Worm (Caenorhabditis elegans) whole organism, L4 larva: ENCODE measurements around the gene ech-3.

Source experiments
- F26F4.8 ChIP-seq: fragments of 200-800 bp; sonication (Bioruptor generic); conservative IDR thresholded peaks from 2 replicates; pipeline ENCODE4 v1.3.6; 2022; ENCODE audit warnings: missing genetic modification characterization, missing compliant biosample characterization
- F44E2.7 ChIP-seq: fragments of 200-800 bp; sonication (Bioruptor generic); IDR thresholded peaks from 2 replicates; pipeline ENCODE4 v2.1.2; 2022; ENCODE audit warnings: missing genetic modification characterization, missing compliant biosample characterization
- R02D3.7 ChIP-seq: fragments of 150-350 bp; sonication (generic microtip); optimal IDR thresholded peaks from 3 replicates; lab custom pipeline; 2014; ENCODE audit warnings: missing biosample characterization, missing genetic modification characterization
- Y75B8A.6 ChIP-seq: fragments of 200-800 bp; sonication (Bioruptor generic); IDR thresholded peaks from 2 replicates; pipeline ENCODE4 v1.3.6; 2022; ENCODE audit warnings: missing genetic modification reagents, missing genetic modification characterization, missing compliant biosample characterization
- ZK337.2 ChIP-seq: fragments of 200-800 bp; sonication (Bioruptor generic); IDR thresholded peaks from 2 replicates; pipeline ENCODE4 v1.3.6; 2022; ENCODE audit warnings: missing genetic modification reagents, missing genetic modification characterization, missing compliant biosample characterization
- aha-1 ChIP-seq: fragments of 150-350 bp; peaks from one replicate; lab custom pipeline; 2014; ENCODE audit warnings: missing biosample characterization, missing genetic modification characterization
- ama-1 ChIP-seq: fragments of 150-350 bp; optimal IDR thresholded peaks from 2 replicates; lab custom pipeline; 2014; ENCODE audit warnings: inconsistent platforms, mixed read lengths
- ceh-28 ChIP-seq: fragments of 150-350 bp; optimal IDR thresholded peaks from 2 replicates; lab custom pipeline; 2014; ENCODE audit warnings: missing biosample characterization, missing genetic modification reagents, missing genetic modification characterization
- ceh-82 ChIP-seq: sonication (generic microtip); optimal IDR thresholded peaks from 2 replicates; lab custom pipeline; 2017; ENCODE audit warnings: missing biosample characterization, missing genetic modification characterization
- ctbp-1 ChIP-seq: fragments of 200-800 bp; sonication (Bioruptor generic); IDR thresholded peaks from 2 replicates; pipeline ENCODE4 v1.3.6; 2022; ENCODE audit warnings: missing genetic modification reagents, missing genetic modification characterization, missing compliant biosample characterization
- daf-16 ChIP-seq, 3 experiments: sonication (generic microtip); optimal IDR thresholded peaks; 2 replicates each; lab custom pipeline; 2016 to 2017; ENCODE audit warnings: missing genetic modification characterization in 3 of 3, missing genetic modification reagents in 3 of 3, mild to moderate bottlenecking in 2 of 3, missing compliant biosample characterization in 2 of 3, missing biosample characterization in 1 of 3, moderate library complexity in 1 of 3
- daf-19 ChIP-seq: fragments of 200-800 bp; sonication (Bioruptor generic); conservative IDR thresholded peaks from 2 replicates; pipeline ENCODE4 v1.3.6; 2022; ENCODE audit warnings: missing genetic modification characterization, missing compliant biosample characterization
- dmd-9 ChIP-seq: fragments of 200-800 bp; sonication (Bioruptor generic); IDR thresholded peaks from 2 replicates; pipeline ENCODE4 v1.3.6; 2022; ENCODE audit warnings: missing genetic modification reagents, missing genetic modification characterization, missing compliant biosample characterization
- duxl-1 ChIP-seq: sonication (generic microtip); optimal IDR thresholded peaks from 2 replicates; lab custom pipeline; 2016; ENCODE audit warnings: mild to moderate bottlenecking, missing genetic modification characterization, moderate library complexity, missing compliant biosample characterization; ENCODE audit not compliant: poor library complexity
- dve-1 ChIP-seq: sonication (generic microtip); optimal IDR thresholded peaks from 2 replicates; lab custom pipeline; 2017; ENCODE audit warnings: antibody characterized with exemption, mild to moderate bottlenecking, missing genetic modification characterization, missing compliant biosample characterization; ENCODE audit not compliant: insufficient read depth
- fos-1 ChIP-seq: fragments of 150-350 bp; optimal IDR thresholded peaks from 2 replicates; lab custom pipeline; 2014; ENCODE audit warnings: missing biosample characterization, missing genetic modification characterization
- hif-1 ChIP-seq, 2 experiments: sonication (generic microtip); optimal IDR thresholded peaks; 2 replicates each; lab custom pipeline; 2016 to 2017; ENCODE audit warnings: missing compliant biosample characterization in 2 of 2, missing genetic modification characterization in 2 of 2, missing genetic modification reagents in 2 of 2, missing genotype in 2 of 2, mild to moderate bottlenecking in 1 of 2
- jun-1 ChIP-seq: fragments of 150-350 bp; optimal IDR thresholded peaks from 2 replicates; lab custom pipeline; 2014; ENCODE audit warnings: missing biosample characterization, missing genetic modification reagents, missing genetic modification characterization
- lin-13 ChIP-seq: fragments of 150-350 bp; optimal IDR thresholded peaks from 2 replicates; lab custom pipeline; 2014; ENCODE audit warnings: missing biosample characterization, missing genetic modification reagents, missing genetic modification characterization
- lin-15B ChIP-seq: fragments of 150-350 bp; sonication (generic microtip); optimal IDR thresholded peaks from 3 replicates; lab custom pipeline; 2014; ENCODE audit warnings: missing biosample characterization, missing genetic modification characterization
- mxl-2 ChIP-seq: fragments of 200-800 bp; sonication (Bioruptor generic); conservative IDR thresholded peaks from 2 replicates; pipeline ENCODE4 v1.3.6; 2022; ENCODE audit warnings: missing genetic modification reagents, missing genetic modification characterization, missing compliant biosample characterization
- nhr-10 ChIP-seq: fragments of 150-350 bp; optimal IDR thresholded peaks from 2 replicates; lab custom pipeline; 2014; ENCODE audit warnings: missing biosample characterization, missing genetic modification characterization
- nhr-111 ChIP-seq: fragments of 200-800 bp; sonication (Bioruptor generic); optimal IDR thresholded peaks from 2 replicates; lab custom pipeline; 2018; ENCODE audit warnings: mild to moderate bottlenecking, missing genetic modification characterization, missing compliant biosample characterization
- nhr-48 ChIP-seq: sonication (generic microtip); optimal IDR thresholded peaks from 2 replicates; lab custom pipeline; 2016; ENCODE audit warnings: mild to moderate bottlenecking, missing genetic modification characterization, missing compliant biosample characterization
- nhr-76 ChIP-seq: fragments of 150-350 bp; optimal IDR thresholded peaks from 2 replicates; lab custom pipeline; 2014; ENCODE audit warnings: missing biosample characterization, missing genetic modification characterization
- nhr-77 ChIP-seq: fragments of 150-350 bp; optimal IDR thresholded peaks from 2 replicates; lab custom pipeline; 2014; ENCODE audit warnings: missing biosample characterization, missing genetic modification characterization
- pha-4 ChIP-seq, 2 experiments: fragments of 150-350 bp in 1 of 2; fragments of 200-800 bp in 1 of 2; sonication (Bioruptor generic) in 1 of 2; IDR thresholded peaks in 1 of 2; optimal IDR thresholded peaks in 1 of 2; 2 replicates each; pipeline versions ENCODE4 v1.3.6 to Lab custom; 2014 to 2022; ENCODE audit warnings: missing genetic modification characterization in 2 of 2, missing genetic modification reagents in 2 of 2, missing biosample characterization in 1 of 2, missing compliant biosample characterization in 1 of 2
- pqm-1 ChIP-seq: sonication (generic microtip); optimal IDR thresholded peaks from 2 replicates; lab custom pipeline; 2017; ENCODE audit warnings: missing biosample characterization, missing genetic modification characterization
- skn-1 ChIP-seq: fragments of 150-350 bp; optimal IDR thresholded peaks from 2 replicates; lab custom pipeline; 2014; ENCODE audit warnings: missing biosample characterization, missing genetic modification characterization
- snpc-1.2 ChIP-seq: fragments of 200-800 bp; sonication (Bioruptor generic); IDR thresholded peaks from 2 replicates; pipeline ENCODE4 v1.3.6; 2022; ENCODE audit warnings: missing genetic modification reagents, missing genetic modification characterization, missing compliant biosample characterization
- tra-1 ChIP-seq: fragments of 200-800 bp; sonication (Bioruptor generic); IDR thresholded peaks from 2 replicates; pipeline ENCODE4 v1.3.6; 2022; ENCODE audit warnings: missing genetic modification reagents, missing genetic modification characterization, missing compliant biosample characterization
- unc-62 ChIP-seq, 3 experiments: fragments of 150-350 bp in 1 of 3; sonication (generic microtip); optimal IDR thresholded peaks in 2 of 3; peaks in 1 of 3; 1 replicate in 1 of 3; 2 replicates in 2 of 3; lab custom pipeline; 2014 to 2017; ENCODE audit warnings: missing biosample characterization in 3 of 3, missing genetic modification characterization in 3 of 3, missing genetic modification reagents in 3 of 3, missing genotype in 1 of 3
- vab-7 ChIP-seq: fragments of 200-800 bp; sonication (Bioruptor generic); IDR thresholded peaks from 2 replicates; pipeline ENCODE4 v1.3.6; 2022; ENCODE audit warnings: missing genetic modification reagents, missing genetic modification characterization, missing compliant biosample characterization
- zag-1 ChIP-seq: fragments of 150-350 bp; optimal IDR thresholded peaks from 2 replicates; lab custom pipeline; 2014; ENCODE audit warnings: missing biosample characterization, missing genetic modification characterization
- zfp-2 ChIP-seq: sonication (generic microtip); optimal IDR thresholded peaks from 2 replicates; lab custom pipeline; 2016; ENCODE audit warnings: mild to moderate bottlenecking, missing genetic modification characterization, missing compliant biosample characterization
- zip-11 ChIP-seq: fragments of 200-800 bp; sonication (Bioruptor generic); IDR thresholded peaks from 2 replicates; pipeline ENCODE4 v1.3.6; 2022; ENCODE audit warnings: missing genetic modification characterization, missing compliant biosample characterization

The ech-3 gene

DNA sequence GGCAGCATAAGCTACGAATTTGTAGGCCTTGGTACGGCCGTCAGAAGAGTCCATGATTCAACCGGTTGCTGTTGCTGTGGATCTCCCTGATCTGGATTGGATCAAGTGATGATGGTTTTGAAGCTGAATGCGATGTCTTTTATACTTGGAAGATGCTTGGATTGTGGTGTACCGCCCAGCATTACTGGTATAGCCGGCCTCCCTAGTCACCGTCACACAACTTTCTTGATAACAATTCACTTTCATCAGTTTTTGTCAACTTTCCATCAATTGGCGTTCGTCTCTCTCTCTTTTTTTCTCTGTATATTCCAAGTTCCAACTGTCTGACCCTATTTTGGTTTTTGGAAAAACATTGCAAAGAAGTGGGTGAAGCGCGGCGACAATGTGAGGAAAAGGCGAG, 28.8 kb downstream of the ech-3 start, which contains the start of gene col-43:
TSS of gene col-43 (minus strand) at position 101 of the 400 bp plus-strand sequence.
- no peak for TF ChIP-seq dve-1 (tag; lab: Kevin White, UChicago)
- TF ChIP-seq aha-1 = no peak

ce11 chrV:8051851-8052250, 29.8 kb downstream of the ech-3 start, which contains the start of gene sth-1:
sth-1 (plus strand) TSS chrV:8052151.
- TF ChIP-seq dve-1 (tag; lab: Kevin White, UChicago) (peak; percentile 42), zfp-2 (tag; lab: Kevin White, UChicago) (no peak)

- TF ChIP-seq pha-4 (GFP tag; IDR thresholded peaks at IDR 0.05; lab: Robert Waterston, UW) (no peak), pha-4 (tag; optimal IDR thresholded peaks at IDR 0.05; lab: Kevin White, UChicago) (no peak), fos-1 (tag; lab: Kevin White, UChicago) (no peak), hif-1 (tag; optimal IDR thresholded peaks at IDR 0.05; lab: Kevin White, UChicago) (no peak), lin-13 (GFP tag; lab: Kevin White, UChicago) (no peak), nhr-111 (GFP tag; lab: Kevin White, UChicago) (no peak), skn-1 (tag; lab: Kevin White, UChicago) (no peak), aha-1 (peak; percentile 28), dmd-9 (GFP tag; lab: Robert Waterston, UW) (no peak), ceh-82 (tag; lab: Kevin White, UChicago) (no peak), jun-1 (tag; lab: Kevin White, UChicago) (peak; percentile 11), daf-19 (GFP tag; lab: Robert Waterston, UW) (no peak)
These were observed 32.1 kb downstream of the ech-3 start, which contains the start of gene ZC513.2 for ce11 chrV:8054130-8054529. ZC513.2 (plus strand) TSS chrV:8054430.

ce11 chrV:8055170-8055569, 33.2 kb downstream of the ech-3 start:
- TF ChIP-seq nhr-48 (tag; lab: Kevin White, UChicago) (peak; percentile 23), unc-62 (GFP tag; optimal IDR thresholded peaks at IDR 0.05 in 1 of 2; lab: Kevin White, UChicago) (peak in 1 of 2 experiments; percentile 70), unc-62 (tag; optimal IDR thresholded peaks at IDR 0.05; lab: Kevin White, UChicago) (no peak), ctbp-1 (GFP tag; lab: Robert Waterston, UW) (no peak), nhr-76 (tag; lab: Kevin White, UChicago) (no peak), aha-1 (peak; percentile 31)

DNA sequence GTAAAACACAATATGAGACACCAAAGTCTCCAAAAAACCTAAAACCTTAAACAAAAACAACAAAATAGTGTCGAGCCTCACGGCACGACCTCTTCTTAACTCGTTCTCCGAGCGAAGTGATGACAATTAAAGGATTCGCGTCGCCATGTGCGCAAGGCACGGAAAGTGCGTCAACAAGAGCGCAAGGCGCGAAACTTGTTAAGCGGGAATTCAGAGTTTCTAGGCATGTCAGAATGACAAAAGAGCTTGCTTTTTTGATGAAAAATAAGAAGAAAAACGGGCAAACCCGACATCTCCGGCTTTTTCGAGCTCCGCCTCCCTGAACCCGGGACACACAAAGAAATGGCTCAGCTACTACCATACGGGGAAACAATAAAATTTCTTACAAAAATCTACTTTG, 35.8 kb downstream of the ech-3 start:
- 0 out of 2 replicates have a peak, but pooled peaks have one; percentile 24 for TF ChIP-seq snpc-1.2 (GFP tag; lab: Robert Waterston, UW)

- TF ChIP-seq F44E2.7 (no peak), hif-1 (tag; optimal IDR thresholded peaks at IDR 0.05; lab: Kevin White, UChicago) (no peak), ama-1 (no peak), lin-15B (no peak), Y75B8A.6 (GFP tag; lab: Robert Waterston, UW) (no peak), duxl-1 (tag; lab: Kevin White, UChicago) (no peak), vab-7 (GFP tag; lab: Robert Waterston, UW) (no peak), tra-1 (no peak), unc-62 (GFP tag; optimal IDR thresholded peaks at IDR 0.05 in 1 of 2; lab: Kevin White, UChicago) (no peak), unc-62 (tag; optimal IDR thresholded peaks at IDR 0.05; lab: Kevin White, UChicago) (no peak), ZK337.2 (GFP tag; lab: Robert Waterston, UW) (no peak), pqm-1 (tag; lab: Kevin White, UChicago) (no peak), F26F4.8 (GFP tag; lab: Robert Waterston, UW) (no peak), zag-1 (tag; lab: Kevin White, UChicago) (no peak), R02D3.7 (tag; lab: Kevin White, UChicago) (no peak), zip-11 (no peak), daf-16 (GFP tag; optimal IDR thresholded peaks at IDR 0.05; lab: Kevin White, UChicago) (no peak), daf-16 (tag; optimal IDR thresholded peaks at IDR 0.05; lab: Kevin White, UChicago) (no peak), nhr-77 (tag; lab: Kevin White, UChicago) (no peak), nhr-10 (no peak), mxl-2 (GFP tag; lab: Robert Waterston, UW) (no peak), ceh-28 (tag; lab: Kevin White, UChicago) (no peak)
These were observed 36.3 kb downstream of the ech-3 start, which contains the start of gene str-138 for ce11 chrV:8058359-8058758. str-138 (plus strand) TSS chrV:8058659.
